Worm (Caenorhabditis elegans): ENCODE data around the gene F43C11.10.

The F43C11.10 gene

ce11 chrII:2378465-2379009, 26.1 kb upstream of the F43C11.10 start (continued):
- TF ChIP-seq nhr-11 (tag; optimal IDR thresholded peaks at IDR 0.05) (no peak), snpc-4 (tag; optimal IDR thresholded peaks at IDR 0.05) (no peak), unc-62 (GFP tag; optimal IDR thresholded peaks at IDR 0.05) (no peak), unc-39 (tag; optimal IDR thresholded peaks at IDR 0.05) (no peak), daf-12 (tag; optimal IDR thresholded peaks at IDR 0.05) (no peak), nhr-12 (tag; optimal IDR thresholded peaks at IDR 0.05) (no peak), lin-39 (tag; optimal IDR thresholded peaks at IDR 0.05) (no peak), ceh-82 (tag; optimal IDR thresholded peaks at IDR 0.05) (no peak), egl-5 (tag; optimal IDR thresholded peaks at IDR 0.05) (no peak), fkh-2 (tag; optimal IDR thresholded peaks at IDR 0.05) (no peak), nhr-43 (tag; optimal IDR thresholded peaks at IDR 0.05; ENCODE audit: poor library complexity, severe bottlenecking) (no peak)

ce11 chrII:2377751-2378150, 25.3 kb upstream of the F43C11.10 start, which contains the start of gene F16G10.6:
TSS of gene F16G10.6 (minus strand) at chrII:2377851.
- TF ChIP-seq hmg-11 (tag; optimal IDR thresholded peaks at IDR 0.05) (no peak), ceh-9 (tag; optimal IDR thresholded peaks at IDR 0.05) (no peak), fkh-2 (tag; optimal IDR thresholded peaks at IDR 0.05) (no peak), nfya-1 (tag; optimal IDR thresholded peaks at IDR 0.05; ENCODE audit: insufficient read depth) (no peak), skn-1 (tag; optimal IDR thresholded peaks at IDR 0.05) (no peak), tbx-2 (tag; optimal IDR thresholded peaks at IDR 0.05) (no peak), sea-2 (GFP tag; optimal IDR thresholded peaks at IDR 0.05) (no peak)

ce11 chrII:2374973-2375372, 22.5 kb upstream of the F43C11.10 start, which contains the start of gene F16G10.2:
TSS of gene F16G10.2 (plus strand) at chrII:2375273.
- TF ChIP-seq unc-62 (GFP tag; optimal IDR thresholded peaks at IDR 0.05) (no peak), nhr-12 (tag; optimal IDR thresholded peaks at IDR 0.05) (no peak), skn-1 (tag; optimal IDR thresholded peaks at IDR 0.05) (no peak), ceh-28 (tag; optimal IDR thresholded peaks at IDR 0.05) (no peak), daf-12 (tag; optimal IDR thresholded peaks at IDR 0.05) (no peak), ztf-11 (tag; optimal IDR thresholded peaks at IDR 0.05) (no peak), lsy-12 (tag; optimal IDR thresholded peaks at IDR 0.05) (no peak), fkh-2 (tag; optimal IDR thresholded peaks at IDR 0.05) (no peak), pqm-1 (tag; optimal IDR thresholded peaks at IDR 0.05) (no peak)

ce11 chrII:2372090-2372489, 19.6 kb upstream of the F43C11.10 start, which contains the start of gene F16G10.3:
TSS of gene F16G10.3 (plus strand) at chrII:2372390.
- TF ChIP-seq hmg-11 (tag; optimal IDR thresholded peaks at IDR 0.05) (no peak), jun-1 (tag; optimal IDR thresholded peaks at IDR 0.05) (no peak), ceh-82 (tag; optimal IDR thresholded peaks at IDR 0.05) (no peak), nhr-67 (tag; optimal IDR thresholded peaks at IDR 0.05) (no peak), ztf-4 (tag; optimal IDR thresholded peaks at IDR 0.05) (no peak), elt-3 (tag; optimal IDR thresholded peaks at IDR 0.05) (no peak), unc-62 (GFP tag; optimal IDR thresholded peaks at IDR 0.05) (no peak), R02D3.7 (tag; optimal IDR thresholded peaks at IDR 0.05) (no peak), pha-4 (tag; optimal IDR thresholded peaks at IDR 0.05) (no peak), lin-39 (tag; optimal IDR thresholded peaks at IDR 0.05) (no peak), egl-5 (tag; optimal IDR thresholded peaks at IDR 0.05) (no peak), ceh-16 (tag; optimal IDR thresholded peaks at IDR 0.05) (no peak)

ce11 chrII:2368956-2369355, 16.5 kb upstream of the F43C11.10 start, which contains the start of gene hpo-25:
TSS of gene hpo-25 (plus strand) at chrII:2369256.
- TF ChIP-seq ama-1 (optimal IDR thresholded peaks at IDR 0.05) (no peak), nhr-237 (tag; optimal IDR thresholded peaks at IDR 0.05) (no peak), mdl-1 (tag; optimal IDR thresholded peaks at IDR 0.05) (no peak), nhr-43 (tag; optimal IDR thresholded peaks at IDR 0.05; ENCODE audit: poor library complexity, severe bottlenecking) (no peak), elt-1 (tag; optimal IDR thresholded peaks at IDR 0.05) (no peak), nhr-12 (tag; optimal IDR thresholded peaks at IDR 0.05) (no peak), nfya-1 (tag; optimal IDR thresholded peaks at IDR 0.05; ENCODE audit: insufficient read depth) (no peak)
